Worm (Caenorhabditis elegans) whole organism, L3 larva: Measurements from ENCODE around the gene F54C9.14.

Source experiments
- snpc-4 ChIP-seq: fragments of 150-350 bp; optimal IDR thresholded peaks from 2 replicates; lab custom pipeline; 2014; ENCODE audit warnings: missing biosample characterization, missing genetic modification characterization
- unc-62 ChIP-seq: fragments of 150-350 bp; sonication (generic microtip); optimal IDR thresholded peaks from 4 replicates; lab custom pipeline; 2014; ENCODE audit warnings: missing biosample characterization, missing genetic modification reagents, missing genetic modification characterization

DNA sequence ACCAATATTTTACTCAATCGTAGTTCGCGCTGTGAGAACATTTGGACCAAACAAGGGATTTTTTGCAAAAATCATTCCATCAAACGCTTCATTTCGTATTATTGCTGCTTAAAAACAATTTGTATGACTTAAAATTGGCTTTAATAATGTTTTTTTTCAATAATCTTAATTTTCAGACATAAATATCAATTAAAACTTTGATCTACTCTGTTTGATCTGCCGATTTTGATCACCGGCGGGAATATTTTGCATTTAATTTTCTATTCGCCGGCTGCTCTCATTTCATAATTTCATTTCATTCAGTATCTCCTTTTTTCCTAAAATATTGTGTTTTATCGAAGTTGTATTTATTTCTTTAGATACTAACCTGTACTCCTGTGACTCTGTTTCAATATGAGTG lies 13.1 kb downstream of the F54C9.14 start, which contains the start of gene puf-5:
- TF ChIP-seq unc-62 (GFP tag; lab: Kevin White, UChicago) = no peak
- TF ChIP-seq snpc-4 (tag; lab: Kevin White, UChicago) = no peak
